Fruit fly (Drosophila melanogaster): ENCODE measurements around the gene CG33159.
A peak's percentile ranks its signal among the peaks of the same experiment; 100 is the strongest.

The CG33159 gene

dm6 chr3L:3178530-3179096, 25.6 kb downstream of the CG33159 start, which contains the start of the genes MnM and Girdin:
Gene MnM, minus strand, starts transcription at chr3L:3178580.
Gene Girdin, plus strand, starts transcription at chr3L:3178930.
- TF ChIP-seq CG5204 (GFP tag; optimal IDR thresholded peaks at IDR 0.05) (peak; percentile 62), pad (GFP tag; optimal IDR thresholded peaks at IDR 0.05) (peak; percentile 62), bab1 (GFP tag; optimal IDR thresholded peaks at IDR 0.05) (peak; percentile 23), CG7045 (GFP tag; optimal IDR thresholded peaks at IDR 0.05) (peak; percentile 39), CG1620 (GFP tag; optimal IDR thresholded peaks at IDR 0.05) (peak; percentile 73), CG33017 (tag; optimal IDR thresholded peaks at IDR 0.05) (no peak), CG14711 (tag; optimal IDR thresholded peaks at IDR 0.05) (peak; percentile 14), Mnt (GFP tag; optimal IDR thresholded peaks at IDR 0.05) (peak; percentile 58), CG11617 (GFP tag; optimal IDR thresholded peaks at IDR 0.05) (peak; percentile 66), Crg-1 (GFP tag; optimal IDR thresholded peaks at IDR 0.05) (peak; percentile 54), toe (GFP tag; optimal IDR thresholded peaks at IDR 0.05) (peak; percentile 67), CG12768 (GFP tag; optimal IDR thresholded peaks at IDR 0.05) (peak; percentile 0), Hr96 (GFP tag; optimal IDR thresholded peaks at IDR 0.05) (peak; percentile 75), ovo (GFP tag; optimal IDR thresholded peaks at IDR 0.05) (no peak), kay (GFP tag; ENCODE audit: borderline replicate concordance) (no peak), CG7101 (tag; optimal IDR thresholded peaks at IDR 0.05) (peak; percentile 43), tj (GFP tag; optimal IDR thresholded peaks at IDR 0.05) (peak; percentile 31), cic (GFP tag; optimal IDR thresholded peaks at IDR 0.05) (no peak), cnc (optimal IDR thresholded peaks at IDR 0.05) (no peak), Clk (GFP tag; optimal IDR thresholded peaks at IDR 0.05) (peak; percentile 9)

dm6 chr3L:3177872-3178271, 26.4 kb downstream of the CG33159 start:
- TF ChIP-seq bab1 (GFP tag; optimal IDR thresholded peaks at IDR 0.05) (no peak), Clk (GFP tag; optimal IDR thresholded peaks at IDR 0.05) (no peak), kay (GFP tag; ENCODE audit: borderline replicate concordance) (no peak), CG7045 (GFP tag; optimal IDR thresholded peaks at IDR 0.05) (no peak), CG11617 (GFP tag; optimal IDR thresholded peaks at IDR 0.05) (no peak), CG12768 (GFP tag; optimal IDR thresholded peaks at IDR 0.05) (no peak), CG1620 (GFP tag; optimal IDR thresholded peaks at IDR 0.05) (no peak), toe (GFP tag; optimal IDR thresholded peaks at IDR 0.05) (no peak), pad (GFP tag; optimal IDR thresholded peaks at IDR 0.05) (no peak)

- TF ChIP-seq pad (GFP tag; optimal IDR thresholded peaks at IDR 0.05), result no peak
- TF ChIP-seq CG7045 (GFP tag; optimal IDR thresholded peaks at IDR 0.05), result no peak
- TF ChIP-seq bab1 (GFP tag; optimal IDR thresholded peaks at IDR 0.05), result no peak
These were observed 31.8 kb downstream of the CG33159 start, which contains the start of gene CG14963 for dm6 chr3L:3172445-3172844. Gene CG14963, minus strand, starts transcription at chr3L:3172545.

dm6 chr3L:3169107-3169506, 35.1 kb downstream of the CG33159 start, which contains the start of the genes CG32278 and CG32281:
Gene CG32278, plus strand, starts transcription at chr3L:3169286.
Gene CG32281, plus strand, starts transcription at chr3L:3169375.
- TF ChIP-seq kay (GFP tag; ENCODE audit: borderline replicate concordance) (no peak), ovo (GFP tag; optimal IDR thresholded peaks at IDR 0.05) (no peak), bab1 (GFP tag; optimal IDR thresholded peaks at IDR 0.05) (no peak), Clk (GFP tag; optimal IDR thresholded peaks at IDR 0.05) (no peak), CG33017 (tag; optimal IDR thresholded peaks at IDR 0.05) (no peak), Mnt (GFP tag; optimal IDR thresholded peaks at IDR 0.05) (peak; percentile 28)

- peak; percentile 14 for TF ChIP-seq CG12768 (GFP tag; optimal IDR thresholded peaks at IDR 0.05)
- no peak for TF ChIP-seq CG5204 (GFP tag; optimal IDR thresholded peaks at IDR 0.05)
These were observed 38.0 kb downstream of the CG33159 start, which contains the start of gene Asciz for dm6 chr3L:3166200-3166695. Gene Asciz, minus strand, starts transcription at chr3L:3166250.

- TF ChIP-seq CG11617 (GFP tag; optimal IDR thresholded peaks at IDR 0.05) (peak; percentile 1), cic (GFP tag; optimal IDR thresholded peaks at IDR 0.05) (no peak), CG33017 (tag; optimal IDR thresholded peaks at IDR 0.05) (no peak)
These were observed 38.8 kb downstream of the CG33159 start for dm6 chr3L:3165399-3165798.

- TF ChIP-seq Mnt (GFP tag; optimal IDR thresholded peaks at IDR 0.05) (peak; percentile 30), CG7045 (GFP tag; optimal IDR thresholded peaks at IDR 0.05) (no peak), CG1620 (GFP tag; optimal IDR thresholded peaks at IDR 0.05) (no peak), CG11617 (GFP tag; optimal IDR thresholded peaks at IDR 0.05) (peak; percentile 19), cnc (optimal IDR thresholded peaks at IDR 0.05) (no peak), Clk (GFP tag; optimal IDR thresholded peaks at IDR 0.05) (no peak), tj (GFP tag; optimal IDR thresholded peaks at IDR 0.05) (no peak), pad (GFP tag; optimal IDR thresholded peaks at IDR 0.05) (no peak), Crg-1 (GFP tag; optimal IDR thresholded peaks at IDR 0.05) (peak; percentile 57), kay (GFP tag; ENCODE audit: borderline replicate concordance) (no peak), Hr96 (GFP tag; optimal IDR thresholded peaks at IDR 0.05) (no peak), ovo (GFP tag; optimal IDR thresholded peaks at IDR 0.05) (peak; percentile 39), CG5204 (GFP tag; optimal IDR thresholded peaks at IDR 0.05) (no peak), toe (GFP tag; optimal IDR thresholded peaks at IDR 0.05) (no peak), CG12768 (GFP tag; optimal IDR thresholded peaks at IDR 0.05) (no peak), cic (GFP tag; optimal IDR thresholded peaks at IDR 0.05) (peak; percentile 17), CG33017 (tag; optimal IDR thresholded peaks at IDR 0.05) (no peak), CG14711 (tag; optimal IDR thresholded peaks at IDR 0.05) (no peak), CG7101 (tag; optimal IDR thresholded peaks at IDR 0.05) (peak; percentile 10), bab1 (GFP tag; optimal IDR thresholded peaks at IDR 0.05) (peak; percentile 60)
These were observed 39.3 kb downstream of the CG33159 start, which contains the start of gene CG32280 for dm6 chr3L:3164951-3165350. Gene CG32280, plus strand, starts transcription at chr3L:3165181.

Data from whole organism, adult.